Fruit fly (Drosophila melanogaster) whole organism, wandering third instar larva: Measurements from ENCODE around the gene PGAP2.

ENCODE experiments used
- Abd-B ChIP-seq: fragments of >200 bp; optimal IDR thresholded peaks from 2 replicates; lab custom pipeline; 2017; ENCODE audit warnings: missing biosample characterization, missing genetic modification characterization
- CG32264 ChIP-seq: fragments of 200-800 bp; sonication (Bioruptor generic); optimal IDR thresholded peaks from 2 replicates; lab custom pipeline; 2016; ENCODE audit warnings: missing biosample characterization, missing genetic modification characterization
- CG9705 ChIP-seq: fragments of 200-800 bp; sonication (Bioruptor generic); optimal IDR thresholded peaks from 2 replicates; lab custom pipeline; 2018; ENCODE audit warnings: missing biosample characterization, mild to moderate bottlenecking, missing genetic modification characterization
- CrebA ChIP-seq: fragments of 200-800 bp; sonication (Bioruptor generic); optimal IDR thresholded peaks from 2 replicates; lab custom pipeline; 2016; ENCODE audit warnings: missing biosample characterization, mild to moderate bottlenecking, missing genetic modification characterization, borderline replicate concordance
- Dfd ChIP-seq: fragments of >200 bp; optimal IDR thresholded peaks from 2 replicates; lab custom pipeline; 2017; ENCODE audit warnings: missing biosample characterization, missing genetic modification characterization
- Dif ChIP-seq: fragments of 200-275, 200-300 bp; sonication (Bioruptor generic); optimal IDR thresholded peaks from 2 replicates; lab custom pipeline; 2018; ENCODE audit warnings: missing biosample characterization, missing genetic modification characterization; ENCODE audit not compliant: partially characterized antibody
- GATAd ChIP-seq: sonication (Bioruptor generic); optimal IDR thresholded peaks from 2 replicates; lab custom pipeline; 2016; ENCODE audit warnings: missing biosample characterization, missing genetic modification characterization
- HLH106 ChIP-seq: fragments of 200-800 bp; optimal IDR thresholded peaks from 3 replicates; lab custom pipeline; 2019; ENCODE audit warnings: missing biosample characterization, mild to moderate bottlenecking, missing genetic modification characterization, moderate library complexity
- Hnf4 ChIP-seq: fragments of 200-800 bp; sonication (Bioruptor generic); optimal IDR thresholded peaks from 2 replicates; lab custom pipeline; 2016; ENCODE audit warnings: missing biosample characterization, mild to moderate bottlenecking, missing genetic modification characterization
- Hr78 ChIP-seq: fragments of >200 bp; optimal IDR thresholded peaks from 2 replicates; lab custom pipeline; 2017; ENCODE audit warnings: missing biosample characterization, missing genetic modification characterization
- Hr83 ChIP-seq: fragments of 200-300 bp; sonication (Bioruptor generic); optimal IDR thresholded peaks from 2 replicates; lab custom pipeline; 2016; ENCODE audit warnings: missing biosample characterization, mild to moderate bottlenecking, missing genetic modification characterization, moderate library complexity; ENCODE audit not compliant: poor library complexity, severe bottlenecking
- Jra ChIP-seq: sonication (Bioruptor generic); optimal IDR thresholded peaks from 2 replicates; lab custom pipeline; 2016; ENCODE audit warnings: missing biosample characterization, missing genetic modification characterization
- Myc ChIP-seq: fragments of >200 bp; optimal IDR thresholded peaks from 2 replicates; lab custom pipeline; 2017
- N ChIP-seq: fragments of >200 bp; optimal IDR thresholded peaks from 2 replicates; lab custom pipeline; 2018; ENCODE audit warnings: missing biosample characterization, missing external identifiers, missing genetic modification characterization
- OdsH ChIP-seq: fragments of 200-800 bp; sonication (Bioruptor generic); optimal IDR thresholded peaks from 2 replicates; lab custom pipeline; 2016; ENCODE audit warnings: missing biosample characterization, mild to moderate bottlenecking, missing genetic modification characterization
- Rel ChIP-seq, 2 experiments: fragments of 200-800 bp; sonication (Bioruptor generic) in 1 of 2; optimal IDR thresholded peaks; 2 replicates in 1 of 2; 3 replicates in 1 of 2; lab custom pipeline; 2016 to 2019; ENCODE audit warnings: mild to moderate bottlenecking in 2 of 2, missing biosample characterization in 2 of 2, missing genetic modification characterization in 2 of 2, moderate library complexity in 1 of 2
- Sp1 ChIP-seq: fragments of 200-800 bp; sonication (Bioruptor generic); optimal IDR thresholded peaks from 3 replicates; lab custom pipeline; 2019; ENCODE audit warnings: missing biosample characterization, mild to moderate bottlenecking, missing genetic modification characterization, moderate library complexity
- Vsx2 ChIP-seq: fragments of 200-300, 225-300 bp; sonication (Bioruptor generic); optimal IDR thresholded peaks from 2 replicates; lab custom pipeline; 2018; ENCODE audit warnings: missing biosample characterization, missing genetic modification characterization; ENCODE audit not compliant: partially characterized antibody
- br ChIP-seq: fragments of 200-800 bp; sonication (Bioruptor generic); optimal IDR thresholded peaks from 2 replicates; lab custom pipeline; 2016; ENCODE audit warnings: missing biosample characterization, missing genetic modification characterization
- brk ChIP-seq: fragments of 200-800 bp; sonication (Bioruptor generic); optimal IDR thresholded peaks from 2 replicates; lab custom pipeline; 2016; ENCODE audit warnings: missing biosample characterization, mild to moderate bottlenecking, missing genetic modification characterization
- dl ChIP-seq, 2 experiments: fragments of 175-275, 200-275 bp in 1 of 2; fragments of 200-275 bp in 1 of 2; sonication (Bioruptor generic); optimal IDR thresholded peaks; lab custom pipeline; 2018; ENCODE audit warnings: mild to moderate bottlenecking in 2 of 2, missing biosample characterization in 2 of 2, missing genetic modification characterization in 2 of 2, moderate library complexity in 2 of 2; ENCODE audit not compliant: partially characterized antibody in 2 of 2, insufficient read depth in 1 of 2
- dmrt93B ChIP-seq: fragments of 200-800 bp; sonication (Bioruptor generic); optimal IDR thresholded peaks from 2 replicates; lab custom pipeline; 2018; ENCODE audit warnings: missing biosample characterization, mild to moderate bottlenecking, missing genetic modification characterization
- dsf ChIP-seq: sonication (Bioruptor generic); optimal IDR thresholded peaks from 2 replicates; lab custom pipeline; 2016; ENCODE audit warnings: missing biosample characterization, missing genetic modification characterization, borderline replicate concordance
- ey ChIP-seq: fragments of 200-800 bp; sonication (Bioruptor generic); optimal IDR thresholded peaks from 2 replicates; lab custom pipeline; 2016; ENCODE audit warnings: missing biosample characterization, missing genetic modification characterization
- foxo ChIP-seq, 2 experiments: fragments of 200-800 bp; sonication (Bioruptor generic); optimal IDR thresholded peaks; 2 replicates in 1 of 2; 3 replicates in 1 of 2; lab custom pipeline; 2016 to 2017; ENCODE audit warnings: missing biosample characterization in 2 of 2, missing genetic modification characterization in 2 of 2
- h ChIP-seq: fragments of 200-800 bp; sonication (Bioruptor generic); optimal IDR thresholded peaks from 3 replicates; lab custom pipeline; 2016; ENCODE audit warnings: missing biosample characterization, mild to moderate bottlenecking, missing genetic modification characterization
- lola ChIP-seq: fragments of >200 bp; optimal IDR thresholded peaks from 2 replicates; lab custom pipeline; 2017; ENCODE audit warnings: missing biosample characterization, missing genetic modification characterization
- pan ChIP-seq: fragments of >200 bp; optimal IDR thresholded peaks from 2 replicates; lab custom pipeline; 2017
- psq ChIP-seq: fragments of 200-800 bp; sonication (Bioruptor generic); optimal IDR thresholded peaks from 3 replicates; lab custom pipeline; 2017; ENCODE audit warnings: missing biosample characterization, mild to moderate bottlenecking, missing genetic modification characterization, moderate library complexity
- sage ChIP-seq: fragments of 200-800 bp; sonication (Bioruptor generic); optimal IDR thresholded peaks from 2 replicates; lab custom pipeline; 2016; ENCODE audit warnings: missing biosample characterization, mild to moderate bottlenecking, missing genetic modification characterization
- sv ChIP-seq: fragments of 200-800 bp; sonication (Bioruptor generic); optimal IDR thresholded peaks from 3 replicates; lab custom pipeline; 2016; ENCODE audit warnings: missing biosample characterization, missing genetic modification characterization
- tai ChIP-seq: sonication (Bioruptor generic); optimal IDR thresholded peaks from 2 replicates; lab custom pipeline; 2016; ENCODE audit warnings: missing biosample characterization, missing genetic modification characterization
- usp ChIP-seq: fragments of >200 bp; optimal IDR thresholded peaks from 2 replicates; lab custom pipeline; 2017; ENCODE audit warnings: missing biosample characterization, missing genetic modification characterization
- woc ChIP-seq: sonication (Bioruptor generic); optimal IDR thresholded peaks from 2 replicates; lab custom pipeline; 2016; ENCODE audit warnings: missing biosample characterization, mild to moderate bottlenecking, missing genetic modification characterization

Gene PGAP2

DNA sequence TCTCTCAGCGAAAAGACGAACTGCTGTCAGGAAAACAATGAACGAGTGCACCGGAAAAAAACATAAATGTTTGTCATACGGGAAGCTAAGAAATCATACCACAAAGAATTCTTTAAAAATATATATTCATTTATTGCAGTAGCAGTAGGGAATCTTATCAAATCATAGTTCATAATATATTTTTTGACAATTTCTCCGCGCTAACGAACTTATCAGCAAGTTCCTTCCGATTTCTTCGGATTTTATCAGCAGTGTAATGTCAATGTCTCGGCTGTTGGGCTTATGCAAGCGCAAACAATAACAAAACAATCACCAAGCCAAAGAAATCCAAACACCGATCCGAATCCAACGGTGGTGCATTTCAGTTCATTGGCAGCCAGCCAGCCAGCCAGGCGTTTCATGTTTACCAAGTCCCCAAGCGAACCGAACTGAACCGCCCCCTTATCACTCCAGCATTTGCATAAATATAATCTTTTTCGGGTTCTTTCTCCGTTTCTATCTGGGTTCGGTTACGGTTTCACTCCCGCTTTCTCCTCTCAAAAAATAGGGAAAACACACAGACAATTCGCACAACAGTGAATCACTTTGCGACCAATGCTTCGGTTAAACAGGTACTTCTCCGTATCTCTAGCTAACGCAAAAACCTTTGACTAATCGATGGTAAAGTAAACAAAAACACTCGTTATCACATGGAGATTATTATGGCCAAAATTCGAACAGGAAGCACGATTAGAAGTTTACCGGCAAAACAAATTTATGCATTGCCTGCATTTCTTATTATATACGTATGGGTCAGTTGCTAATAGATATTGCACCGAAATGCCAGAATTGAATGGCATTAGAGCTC lies 8.4 kb upstream of the PGAP2 start:
- TF ChIP-seq Sp1: peak; percentile 5
- TF ChIP-seq sv (GFP tag; lab: Kevin White, UChicago): no peak
- peak; percentile 24 for TF ChIP-seq h
- TF ChIP-seq dmrt93B (GFP tag; lab: Kevin White, UChicago): no peak
- no peak for TF ChIP-seq sage
- no peak for TF ChIP-seq GATAd (GFP tag; lab: Kevin White, UChicago)
- no peak for TF ChIP-seq dsf (GFP tag; lab: Kevin White, UChicago)
- TF ChIP-seq brk: no peak
- no peak for TF ChIP-seq pan (lab: Kevin White, UChicago)
- TF ChIP-seq woc (GFP tag; lab: Kevin White, UChicago): no peak
- no peak for TF ChIP-seq Jra (GFP tag; lab: Kevin White, UChicago)
- TF ChIP-seq Hnf4: peak; percentile 17
- no peak for TF ChIP-seq CG32264
- no peak for TF ChIP-seq Abd-B
- TF ChIP-seq HLH106 (tag; lab: Kevin White, UChicago): no peak
- TF ChIP-seq dl (GFP tag; optimal IDR thresholded peaks at IDR 0.05; lab: Kevin White, UChicago; ENCODE audit: insufficient read depth in 1 of 2, partially characterized antibody in 2 of 2): no peak
- TF ChIP-seq br: peak; percentile 28
- no peak for TF ChIP-seq Vsx2 (GFP tag; lab: Kevin White, UChicago)
- no peak for TF ChIP-seq N (GFP tag; lab: Kevin White, UChicago)
- peak; percentile 26 for TF ChIP-seq OdsH (GFP tag; lab: Kevin White, UChicago)
- no peak for TF ChIP-seq usp (GFP tag; lab: Kevin White, UChicago)
- no peak for TF ChIP-seq Hr83 (GFP tag; lab: Kevin White, UChicago)
- TF ChIP-seq Rel (GFP tag; optimal IDR thresholded peaks at IDR 0.05; lab: Kevin White, UChicago): no peak
- TF ChIP-seq Rel (tag; optimal IDR thresholded peaks at IDR 0.05; lab: Kevin White, UChicago): peak; percentile 99
- peak in 1 of 2 experiments; percentile 18 for TF ChIP-seq foxo (GFP tag; optimal IDR thresholded peaks at IDR 0.05; lab: Kevin White, UChicago)
- TF ChIP-seq psq (GFP tag; lab: Kevin White, UChicago): peak; percentile 18
- no peak for TF ChIP-seq ey (GFP tag; lab: Kevin White, UChicago)
- TF ChIP-seq Hr78: no peak
- TF ChIP-seq Myc (lab: Kevin White, UChicago): no peak
- no peak for TF ChIP-seq Dfd (GFP tag; lab: Kevin White, UChicago)
- no peak for TF ChIP-seq lola (GFP tag; lab: Kevin White, UChicago)
- no peak for TF ChIP-seq CG9705 (GFP tag; lab: Kevin White, UChicago)
- TF ChIP-seq tai: no peak
- peak; percentile 17 for TF ChIP-seq Dif (GFP tag; lab: Kevin White, UChicago)
- TF ChIP-seq, all 38 proteins: peak for 9

DNA sequence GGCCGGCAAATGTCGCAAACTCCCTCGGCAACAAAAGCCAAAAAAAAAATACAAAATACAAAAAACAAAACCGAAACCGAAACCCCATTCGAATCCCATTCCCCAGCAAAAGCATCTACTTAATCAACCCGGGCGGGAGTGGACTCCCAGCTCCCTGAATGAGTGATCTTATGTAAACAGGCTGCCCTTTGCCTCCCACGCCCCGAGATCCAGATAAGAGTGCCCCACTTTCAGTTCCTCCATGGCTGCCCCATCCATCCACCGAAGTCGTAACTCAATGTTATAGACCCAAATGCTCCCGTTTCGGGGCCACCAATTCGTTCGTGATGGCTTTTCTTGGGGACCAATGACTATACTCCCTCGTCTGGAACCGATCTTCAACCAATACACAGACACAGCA lies 7.7 kb upstream of the PGAP2 start:
- TF ChIP-seq sv (GFP tag; lab: Kevin White, UChicago): no peak
- TF ChIP-seq foxo (GFP tag; optimal IDR thresholded peaks at IDR 0.05; lab: Kevin White, UChicago): no peak
- TF ChIP-seq Hr78: no peak
- TF ChIP-seq dsf (GFP tag; lab: Kevin White, UChicago): no peak
- no peak for TF ChIP-seq woc (GFP tag; lab: Kevin White, UChicago)
- TF ChIP-seq sage: no peak
- TF ChIP-seq CrebA (GFP tag; lab: Kevin White, UChicago): no peak

DNA sequence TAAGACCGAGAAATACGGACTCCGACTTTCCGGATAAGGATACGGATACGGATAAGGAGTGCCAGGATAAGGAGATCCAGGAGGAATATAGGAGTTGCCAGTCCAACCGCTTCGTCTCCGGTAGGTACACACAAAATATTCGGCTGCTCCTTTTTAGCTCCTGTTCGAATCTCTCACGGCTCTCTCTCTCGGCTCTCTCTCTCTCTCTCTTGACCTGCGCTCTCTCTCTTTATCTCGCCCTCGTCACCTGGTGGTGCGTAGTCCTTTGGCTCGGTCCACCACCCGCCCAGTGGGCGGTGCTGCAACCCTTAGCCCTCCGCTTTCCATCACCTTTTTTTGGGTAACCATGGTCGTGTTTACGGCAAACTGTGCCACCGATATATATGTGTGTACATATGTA lies 7.1 kb upstream of the PGAP2 start:
- TF ChIP-seq CG9705 (GFP tag; lab: Kevin White, UChicago) (no peak), Dfd (GFP tag; lab: Kevin White, UChicago) (no peak), dmrt93B (GFP tag; lab: Kevin White, UChicago) (no peak), dl (GFP tag; optimal IDR thresholded peaks at IDR 0.05; lab: Kevin White, UChicago; ENCODE audit: insufficient read depth in 1 of 2, partially characterized antibody in 2 of 2) (peak; percentile 85 to 90), Dif (GFP tag; lab: Kevin White, UChicago) (peak; percentile 84)
